Worm (Caenorhabditis elegans): ENCODE results near the gene F43H9.3.
A peak's percentile ranks its signal among the peaks of the same experiment; 100 is the strongest.

Gene F43H9.3

ce11 chrV:8017924-8018323 is 6.8 kb downstream of the F43H9.3 start:
- TF ChIP-seq daf-16 (GFP tag; optimal IDR thresholded peaks at IDR 0.05) (no peak), daf-16 (tag; optimal IDR thresholded peaks at IDR 0.05) (peak; percentile 39), hlh-11 (tag; optimal IDR thresholded peaks at IDR 0.05) (peak; percentile 65), dmd-6 (GFP tag; IDR thresholded peaks at IDR 0.05) (peak; percentile 75), lir-3 (tag; optimal IDR thresholded peaks at IDR 0.05) (no peak), mep-1 (tag; optimal IDR thresholded peaks at IDR 0.05) (peak; percentile 1), sdz-12 (GFP tag; optimal IDR thresholded peaks at IDR 0.05) (no peak), lin-1 (GFP tag; IDR thresholded peaks at IDR 0.05) (0 out of 2 replicates have a peak, but pooled peaks have one; percentile 17), dve-1 (tag; optimal IDR thresholded peaks at IDR 0.05; ENCODE audit: insufficient read depth) (peak; percentile 28), F37D6.2 (tag; optimal IDR thresholded peaks at IDR 0.05) (no peak), nhr-28 (tag; optimal IDR thresholded peaks at IDR 0.05) (peak; percentile 81), pqm-1 (tag; optimal IDR thresholded peaks at IDR 0.05) (peak; percentile 87), nhr-6 (tag; optimal IDR thresholded peaks at IDR 0.05) (peak; percentile 12), php-3 (GFP tag; IDR thresholded peaks at IDR 0.05) (peak; percentile 61)

DNA sequence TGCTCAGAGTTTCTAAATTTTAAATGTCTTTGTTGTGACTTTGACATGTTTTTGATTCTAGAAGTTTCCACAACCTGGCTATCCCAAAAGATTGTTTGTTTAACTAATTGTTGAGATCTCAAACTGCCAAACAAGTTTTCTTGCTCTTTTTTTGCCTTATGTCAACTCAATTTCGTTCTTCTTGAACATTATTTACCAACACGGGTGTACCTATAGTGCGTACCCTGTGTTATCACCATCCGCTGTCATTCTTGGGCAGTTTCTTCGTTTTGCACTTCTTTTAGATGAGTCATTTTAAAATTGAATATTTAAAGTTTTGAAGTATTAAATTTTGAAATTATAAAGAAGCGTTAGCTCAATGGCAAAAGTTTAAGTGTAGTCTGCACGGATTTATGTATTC is 7.8 kb downstream of the F43H9.3 start, which contains the start of gene sptl-2:
sptl-2 (plus strand) TSS at position 280 of the 400 bp plus-strand sequence.
- TF ChIP-seq T20F7.1 (GFP tag; optimal IDR thresholded peaks at IDR 0.05) = no peak
- TF ChIP-seq fkh-10 (GFP tag; optimal IDR thresholded peaks at IDR 0.05) = no peak
- no peak for TF ChIP-seq nhr-41 (GFP tag; IDR thresholded peaks at IDR 0.05)
- TF ChIP-seq R02D3.7 (tag; optimal IDR thresholded peaks at IDR 0.05) = no peak
- no peak for TF ChIP-seq nhr-10 (tag; optimal IDR thresholded peaks at IDR 0.05)
- peak; percentile 23 for TF ChIP-seq dmd-6 (GFP tag; IDR thresholded peaks at IDR 0.05)
- TF ChIP-seq snpc-4 (tag; optimal IDR thresholded peaks at IDR 0.05) = no peak
- peak; percentile 4 for TF ChIP-seq mep-1 (tag; optimal IDR thresholded peaks at IDR 0.05)
- no peak for TF ChIP-seq zfp-2 (tag; optimal IDR thresholded peaks at IDR 0.05)
- peak; percentile 15 for TF ChIP-seq dve-1 (tag; optimal IDR thresholded peaks at IDR 0.05; ENCODE audit: insufficient read depth)
- no peak for TF ChIP-seq T26A8.4 (GFP tag; IDR thresholded peaks at IDR 0.05)
- TF ChIP-seq mes-2 (tag; optimal IDR thresholded peaks at IDR 0.05; ENCODE audit: poor library complexity, severe bottlenecking) = peak; percentile 8
- TF ChIP-seq nhr-28 (tag; optimal IDR thresholded peaks at IDR 0.05) = peak; percentile 59
- TF ChIP-seq daf-16 (GFP tag; optimal IDR thresholded peaks at IDR 0.05) = no peak
- TF ChIP-seq daf-16 (tag; optimal IDR thresholded peaks at IDR 0.05) = peak; percentile 40
- TF ChIP-seq pqm-1 (tag; optimal IDR thresholded peaks at IDR 0.05) = peak; percentile 84

ce11 chrV:8014710-8015314 is 9.9 kb downstream of the F43H9.3 start:
- TF ChIP-seq lim-7 (GFP tag; IDR thresholded peaks at IDR 0.05) = 0 out of 2 replicates have a peak, but pooled peaks have one; percentile 6
- TF ChIP-seq lin-38 (GFP tag; IDR thresholded peaks at IDR 0.05) = 0 out of 2 replicates have a peak, but pooled peaks have one; percentile 21
- TF ChIP-seq F49E8.2 (tag; optimal IDR thresholded peaks at IDR 0.05; ENCODE audit: borderline replicate concordance) = peak; percentile 40

- TF ChIP-seq ctbp-1 (GFP tag; IDR thresholded peaks at IDR 0.05) (no peak), Y5F2A.4 (GFP tag; optimal IDR thresholded peaks at IDR 0.05) (no peak), nhr-25 (tag; optimal IDR thresholded peaks at IDR 0.05; ENCODE audit: borderline replicate concordance, insufficient read depth) (no peak), jun-1 (tag; optimal IDR thresholded peaks at IDR 0.05) (no peak), lir-3 (tag; optimal IDR thresholded peaks at IDR 0.05) (no peak), arid-1 (GFP tag; conservative IDR thresholded peaks at IDR 0.05) (no peak), lim-7 (GFP tag; IDR thresholded peaks at IDR 0.05) (no peak), cey-2 (tag; optimal IDR thresholded peaks at IDR 0.05; ENCODE audit: borderline replicate concordance, insufficient read depth) (no peak), madf-9 (GFP tag; conservative IDR thresholded peaks at IDR 0.05) (no peak), pha-4 (GFP tag; IDR thresholded peaks at IDR 0.05) (no peak), pha-4 (tag; optimal IDR thresholded peaks at IDR 0.05) (peak; percentile 16), ceh-28 (tag; optimal IDR thresholded peaks at IDR 0.05) (no peak), ceh-20 (GFP tag; IDR thresholded peaks at IDR 0.05) (no peak), aha-1 (tag) (peak; percentile 85), ZK546.5 (tag; optimal IDR thresholded peaks at IDR 0.05) (no peak), mdl-1 (tag; optimal IDR thresholded peaks at IDR 0.05) (peak in 1 of 2 experiments; percentile 64), mes-2 (tag; optimal IDR thresholded peaks at IDR 0.05; ENCODE audit: poor library complexity, severe bottlenecking) (peak; percentile 47), hlh-11 (tag; optimal IDR thresholded peaks at IDR 0.05) (peak; percentile 41), nhr-41 (GFP tag; IDR thresholded peaks at IDR 0.05) (no peak), nhr-42 (GFP tag; IDR thresholded peaks at IDR 0.05) (no peak), nhr-28 (tag; optimal IDR thresholded peaks at IDR 0.05) (peak; percentile 43), snpc-1.2 (GFP tag; IDR thresholded peaks at IDR 0.05) (no peak), T26A8.4 (GFP tag; IDR thresholded peaks at IDR 0.05) (no peak), zag-1 (tag; optimal IDR thresholded peaks at IDR 0.05) (no peak)
Observed at ce11 chrV:8013901-8014388, 10.8 kb downstream of the F43H9.3 start, which contains the start of gene Y97E10AR.6. Y97E10AR.6 (minus strand) TSS chrV:8013951.

Data from whole organism, L4 larva.